Worm (Caenorhabditis elegans) whole organism, L4 larva: Measurements from ENCODE around the gene zig-4.

Experiments
- R02D3.7 ChIP-seq: fragments of 150-350 bp; sonication (generic microtip); optimal IDR thresholded peaks from 3 replicates; lab custom pipeline; 2014; ENCODE audit warnings: missing biosample characterization, missing genetic modification characterization
- cey-2 ChIP-seq: sonication (generic microtip); optimal IDR thresholded peaks from 3 replicates; lab custom pipeline; 2017; ENCODE audit warnings: missing genetic modification characterization, mild to moderate bottlenecking, missing compliant biosample characterization, antibody characterized with exemption, borderline replicate concordance; ENCODE audit not compliant: insufficient read depth
- nhr-10 ChIP-seq: fragments of 150-350 bp; optimal IDR thresholded peaks from 2 replicates; lab custom pipeline; 2014; ENCODE audit warnings: missing biosample characterization, missing genetic modification characterization
- nhr-76 ChIP-seq: fragments of 150-350 bp; optimal IDR thresholded peaks from 2 replicates; lab custom pipeline; 2014; ENCODE audit warnings: missing biosample characterization, missing genetic modification characterization
- pha-4 ChIP-seq, 2 experiments: fragments of 150-350 bp in 1 of 2; fragments of 200-800 bp in 1 of 2; sonication (Bioruptor generic) in 1 of 2; IDR thresholded peaks in 1 of 2; optimal IDR thresholded peaks in 1 of 2; 2 replicates each; pipeline versions ENCODE4 v1.3.6 to Lab custom; 2014 to 2022; ENCODE audit warnings: missing genetic modification characterization in 2 of 2, missing genetic modification reagents in 2 of 2, missing biosample characterization in 1 of 2, missing compliant biosample characterization in 1 of 2
- skn-1 ChIP-seq: fragments of 150-350 bp; optimal IDR thresholded peaks from 2 replicates; lab custom pipeline; 2014; ENCODE audit warnings: missing biosample characterization, missing genetic modification characterization

DNA sequence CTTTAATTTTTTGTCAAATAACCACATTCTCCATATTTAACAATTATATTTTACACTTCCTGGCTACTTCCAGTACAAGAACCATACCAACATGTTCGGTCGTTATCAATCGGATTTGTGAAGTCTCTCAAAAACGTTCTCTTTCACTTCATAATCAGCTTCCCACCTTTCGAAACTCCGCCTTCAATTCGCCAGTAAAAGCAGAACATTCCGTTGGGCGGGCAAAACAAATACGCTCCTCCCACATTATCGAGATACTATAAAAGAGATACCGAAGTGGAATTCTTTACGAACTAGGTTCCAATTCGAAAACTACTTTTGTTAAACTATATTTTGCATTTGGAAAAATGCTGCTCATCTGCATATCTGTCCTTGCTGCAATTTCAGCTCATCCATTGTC, 5.2 kb downstream of the zig-4 start, which contains the start of gene zig-3:
- TF ChIP-seq cey-2 (tag; lab: Kevin White, UChicago) (no peak), skn-1 (tag; lab: Kevin White, UChicago) (no peak), nhr-10 (tag; lab: Kevin White, UChicago) (no peak), R02D3.7 (no peak), pha-4 (GFP tag; IDR thresholded peaks at IDR 0.05; lab: Robert Waterston, UW) (no peak), pha-4 (tag; optimal IDR thresholded peaks at IDR 0.05; lab: Kevin White, UChicago) (no peak), nhr-76 (tag; lab: Kevin White, UChicago) (no peak)
